Worm (Caenorhabditis elegans): ENCODE data around the gene K06H7.2.

DNA sequence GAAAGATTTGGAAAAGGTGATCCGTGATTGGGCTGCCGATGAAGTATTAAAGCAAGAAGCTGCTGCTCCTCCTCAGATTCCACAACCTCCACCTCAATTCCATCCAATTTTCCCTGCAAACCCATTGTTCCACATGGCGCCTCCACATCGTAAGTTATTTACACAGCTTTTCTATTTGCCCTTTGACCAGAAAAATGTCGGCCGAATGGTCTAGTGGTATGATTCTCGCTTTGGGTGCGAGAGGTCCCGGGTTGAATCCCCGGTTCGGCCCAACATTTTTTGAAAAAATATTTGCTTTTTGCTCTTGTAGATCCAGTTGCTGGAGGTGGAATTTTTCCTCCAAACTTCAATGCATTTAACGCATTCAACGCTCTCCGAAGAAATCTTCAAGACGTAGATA, 24.2 kb upstream of the K06H7.2 start:
- TF ChIP-seq ama-1 (optimal IDR thresholded peaks at IDR 0.05) = no peak
- TF ChIP-seq flt-1 (GFP tag; IDR thresholded peaks at IDR 0.05) = no peak
- TF ChIP-seq pes-1 (GFP tag; IDR thresholded peaks at IDR 0.05) = no peak
- no peak for TF ChIP-seq sea-1 (GFP tag; conservative IDR thresholded peaks at IDR 0.05)
